Worm (Caenorhabditis elegans): ENCODE measurements around the gene T24H7.8.

- TF ChIP-seq W03F9.2 (tag; optimal IDR thresholded peaks at IDR 0.05): no peak
- TF ChIP-seq dao-5 (tag; optimal IDR thresholded peaks at IDR 0.05): no peak
Observed at ce11 chrII:6288104-6288503, 46.2 kb downstream of the T24H7.8 start.
